Fruit fly (Drosophila melanogaster) ovary, adult (tissue): ENCODE results near the gene Nf-YA.

Source experiments
- CG17801 ChIP-seq: fragments of 200-800 bp; optimal IDR thresholded peaks from 2 replicates; lab custom pipeline; 2019; ENCODE audit warnings: missing biosample characterization, mild to moderate bottlenecking, missing genetic modification characterization, moderate library complexity; ENCODE audit not compliant: partially characterized antibody

Gene Nf-YA

dm6 chr3L:9396704-9397103 is 45.4 kb downstream of the Nf-YA start:
- no peak for TF ChIP-seq CG17801

- TF ChIP-seq CG17801: peak; percentile 11
Observed at dm6 chr3L:9396038-9396437, 46.0 kb downstream of the Nf-YA start.

- TF ChIP-seq CG17801: no peak
Observed at dm6 chr3L:9391340-9391980, 50.6 kb downstream of the Nf-YA start.
